Worm (Caenorhabditis elegans) whole organism, L3 larva: ENCODE results near the gene C18H7.4.

Experiments used
- sea-2 ChIP-seq: fragments of 150-350 bp; sonication (generic microtip); optimal IDR thresholded peaks from 4 replicates; lab custom pipeline; 2014; ENCODE audit warnings: missing biosample characterization, missing genetic modification reagents, missing genetic modification characterization
- skn-1 ChIP-seq: fragments of 150-350 bp; optimal IDR thresholded peaks from 2 replicates; lab custom pipeline; 2014; ENCODE audit warnings: missing biosample characterization, missing genetic modification characterization
- unc-39 ChIP-seq: sonication (generic microtip); optimal IDR thresholded peaks from 4 replicates; lab custom pipeline; 2017; ENCODE audit warnings: missing biosample characterization, missing genetic modification characterization

DNA sequence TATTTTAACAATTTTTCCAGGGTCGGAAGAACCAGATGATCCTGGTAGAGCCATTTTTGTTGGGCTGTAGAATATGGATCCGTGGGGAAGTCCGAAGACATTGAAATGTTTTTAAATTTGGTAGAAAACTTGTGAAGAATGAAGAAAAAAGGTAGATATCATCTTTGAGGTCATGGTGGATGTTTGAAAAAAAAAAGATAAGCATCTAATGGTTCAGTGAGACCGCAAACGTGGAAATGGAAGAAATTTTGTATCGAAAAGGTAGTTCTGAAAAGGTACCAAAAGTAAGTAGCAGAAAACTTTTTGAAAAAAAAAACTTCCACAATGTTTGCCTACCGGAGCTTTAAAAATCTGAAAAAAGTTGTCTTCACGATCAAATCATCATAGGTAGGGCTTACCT, 10.4 kb downstream of the C18H7.4 start, which contains the start of gene prmt-4:
- no peak for TF ChIP-seq sea-2 (GFP tag; lab: Kevin White, UChicago)
- TF ChIP-seq unc-39 (tag; lab: Kevin White, UChicago), result no peak
- no peak for TF ChIP-seq skn-1 (tag; lab: Kevin White, UChicago)
